Fruit fly (Drosophila melanogaster) whole organism, embryonic: ENCODE data around the gene CG31875.

Experiments
- Antp ChIP-seq: fragments of 200-800 bp; sonication (Bioruptor generic); optimal IDR thresholded peaks from 3 replicates; lab custom pipeline; 2016; ENCODE audit warnings: missing biosample characterization, missing genetic modification characterization
- CG1024 ChIP-seq: fragments of 200-800 bp; sonication (Bioruptor generic); IDR thresholded peaks from 2 replicates; pipeline ENCODE4 v1.3.6; 2022; ENCODE audit warnings: missing biosample characterization, missing genetic modification characterization
- CG11560 ChIP-seq: fragments of 200-800 bp; sonication (Bioruptor generic); IDR thresholded peaks from 3 replicates; pipeline ENCODE4 v1.3.6; 2022; ENCODE audit warnings: missing biosample characterization, missing genetic modification characterization
- CG12744 ChIP-seq: fragments of 200-800 bp; sonication (Bioruptor generic); optimal IDR thresholded peaks from 2 replicates; lab custom pipeline; 2016; ENCODE audit warnings: missing biosample characterization, missing genetic modification characterization
- CG13624 ChIP-seq: fragments of 200-800 bp; sonication (Bioruptor generic); optimal IDR thresholded peaks from 2 replicates; lab custom pipeline; 2016; ENCODE audit warnings: missing biosample characterization, missing genetic modification characterization
- CG13775 ChIP-seq: fragments of 200-800 bp; sonication (Bioruptor generic); optimal IDR thresholded peaks from 3 replicates; lab custom pipeline; 2017; ENCODE audit warnings: missing biosample characterization, mild to moderate bottlenecking, missing genetic modification characterization
- CG13894 ChIP-seq: fragments of 200-800 bp; sonication (Bioruptor generic); optimal IDR thresholded peaks from 3 replicates; lab custom pipeline; 2018; ENCODE audit warnings: missing biosample characterization, mild to moderate bottlenecking, missing genetic modification characterization, moderate library complexity
- CG16813 ChIP-seq: fragments of 200-800 bp; sonication (Bioruptor generic); IDR thresholded peaks from 3 replicates; pipeline ENCODE4 v1.3.6; 2022; ENCODE audit warnings: missing biosample characterization, missing genetic modification characterization; ENCODE audit not compliant: partially characterized antibody
- CG17328 ChIP-seq: fragments of 200-800 bp; sonication (Bioruptor generic); IDR thresholded peaks from 2 replicates; pipeline ENCODE4 v1.3.6; 2022; ENCODE audit warnings: missing biosample characterization, missing genetic modification characterization
- CG17361 ChIP-seq: fragments of 200-800 bp; sonication (Bioruptor generic); IDR thresholded peaks from 3 replicates; pipeline ENCODE4 v1.3.6; 2022; ENCODE audit warnings: missing biosample characterization, missing genetic modification characterization
- CG2202 ChIP-seq: fragments of 200-800 bp; sonication (Bioruptor generic); optimal IDR thresholded peaks from 2 replicates; lab custom pipeline; 2018; ENCODE audit warnings: missing biosample characterization, mild to moderate bottlenecking, missing genetic modification characterization
- CG31224 ChIP-seq: fragments of 200-800 bp; sonication (Bioruptor generic); IDR thresholded peaks from 2 replicates; pipeline ENCODE4 v1.3.6; 2022; ENCODE audit warnings: missing biosample characterization, missing genetic modification characterization
- CG31365 ChIP-seq: fragments of 200-800 bp; sonication (Bioruptor generic); optimal IDR thresholded peaks from 2 replicates; lab custom pipeline; 2018; ENCODE audit warnings: missing biosample characterization, mild to moderate bottlenecking, missing genetic modification characterization
- CG3838 ChIP-seq: fragments of 200-800 bp; sonication (Bioruptor generic); optimal IDR thresholded peaks from 3 replicates; lab custom pipeline; 2016; ENCODE audit warnings: missing biosample characterization, missing genetic modification characterization
- CG4730 ChIP-seq: fragments of 200-800 bp; sonication (Bioruptor generic); IDR thresholded peaks from 2 replicates; pipeline ENCODE4 v1.3.6; 2022; ENCODE audit warnings: missing biosample characterization, missing genetic modification characterization
- CG6272 ChIP-seq: fragments of 200-800 bp; sonication (Bioruptor generic); IDR thresholded peaks from 2 replicates; pipeline ENCODE4 v1.3.6; 2022; ENCODE audit warnings: missing biosample characterization, missing genetic modification characterization
- CG6683 ChIP-seq: fragments of 200-800 bp; sonication (Bioruptor generic); optimal IDR thresholded peaks from 2 replicates; lab custom pipeline; 2017; ENCODE audit warnings: missing biosample characterization, mild to moderate bottlenecking, missing genetic modification characterization, missing genetic modification reagents
- CG8478 ChIP-seq: fragments of >200 bp; optimal IDR thresholded peaks from 2 replicates; lab custom pipeline; 2018
- CG9727 ChIP-seq: fragments of 200-800 bp; sonication (Bioruptor generic); optimal IDR thresholded peaks from 3 replicates; lab custom pipeline; 2017; ENCODE audit warnings: missing biosample characterization, mild to moderate bottlenecking, missing genetic modification characterization
- Drgx ChIP-seq: fragments of 200-800 bp; sonication (Bioruptor generic); IDR thresholded peaks from 2 replicates; pipeline ENCODE4 v1.3.6; 2022; ENCODE audit warnings: missing biosample characterization, missing genetic modification characterization
- Fer3 ChIP-seq: fragments of 200-800 bp; sonication (Bioruptor generic); optimal IDR thresholded peaks from 2 replicates; lab custom pipeline; 2018; ENCODE audit warnings: missing biosample characterization, mild to moderate bottlenecking, missing genetic modification characterization, moderate library complexity
- H2.0 ChIP-seq: fragments of 200-800 bp; sonication (Bioruptor generic); IDR thresholded peaks from 2 replicates; pipeline ENCODE4 v1.3.6; 2022; ENCODE audit warnings: missing biosample characterization, missing genetic modification characterization
- Hr39 ChIP-seq: fragments of >200 bp; optimal IDR thresholded peaks from 2 replicates; lab custom pipeline; 2017
- Kr ChIP-seq: fragments of 200-800 bp; sonication (Bioruptor generic); optimal IDR thresholded peaks from 2 replicates; lab custom pipeline; 2017; ENCODE audit warnings: missing biosample characterization, mild to moderate bottlenecking, missing genetic modification characterization
- Lhr ChIP-seq: fragments of 200-800 bp; sonication (Bioruptor generic); optimal IDR thresholded peaks from 3 replicates; lab custom pipeline; 2017; ENCODE audit warnings: mild to moderate bottlenecking, missing biosample characterization, missing genetic modification reagents, missing genetic modification characterization
- Med ChIP-seq: fragments of 200-800 bp; sonication (Bioruptor generic); peaks from one replicate; lab custom pipeline; 2016; ENCODE audit warnings: missing biosample characterization, missing genetic modification characterization, mild to moderate bottlenecking, inconsistent platforms, moderate library complexity
- Myb ChIP-seq: fragments of 200-800 bp; sonication (Bioruptor generic); optimal IDR thresholded peaks from 2 replicates; lab custom pipeline; 2016; ENCODE audit warnings: missing biosample characterization, missing genetic modification characterization
- Rfx ChIP-seq: fragments of 200-800 bp; sonication (Bioruptor generic); IDR thresholded peaks from 2 replicates; pipeline ENCODE4 v1.3.6; 2022; ENCODE audit warnings: missing biosample characterization, missing genetic modification characterization
- TFAM ChIP-seq: fragments of 200-800 bp; sonication (Bioruptor generic); optimal IDR thresholded peaks from 2 replicates; lab custom pipeline; 2017; ENCODE audit warnings: missing biosample characterization, missing genetic modification characterization, inconsistent platforms
- Xbp1 ChIP-seq: fragments of 200-800 bp; sonication (Bioruptor generic); optimal IDR thresholded peaks from 3 replicates; lab custom pipeline; 2016; ENCODE audit warnings: missing biosample characterization, mild to moderate bottlenecking, missing genetic modification characterization
- YL-1 ChIP-seq: fragments of 200-800 bp; sonication (Bioruptor generic); optimal IDR thresholded peaks from 3 replicates; lab custom pipeline; 2017; ENCODE audit warnings: missing biosample characterization, mild to moderate bottlenecking, missing genetic modification characterization
- ab ChIP-seq: fragments of 200-800 bp; sonication (Bioruptor generic); optimal IDR thresholded peaks from 2 replicates; lab custom pipeline; 2016; ENCODE audit warnings: missing biosample characterization, missing genetic modification characterization
- ase ChIP-seq: fragments of 200-800 bp; sonication (Bioruptor generic); IDR thresholded peaks from 3 replicates; pipeline ENCODE4 v1.3.6; 2022; ENCODE audit warnings: missing biosample characterization, missing genetic modification characterization
- bbx ChIP-seq: fragments of 200-800 bp; sonication (Bioruptor generic); IDR thresholded peaks from 2 replicates; pipeline ENCODE4 v1.3.6; 2022; ENCODE audit warnings: missing biosample characterization, missing genetic modification characterization; ENCODE audit not compliant: partially characterized antibody
- bcd ChIP-seq: fragments of 200-800 bp; sonication (Bioruptor generic); optimal IDR thresholded peaks from 2 replicates; lab custom pipeline; 2017; ENCODE audit warnings: missing biosample characterization, mild to moderate bottlenecking, missing genetic modification characterization
- bigmax ChIP-seq: fragments of 200-800 bp; sonication (Bioruptor generic); optimal IDR thresholded peaks from 2 replicates; lab custom pipeline; 2018; ENCODE audit warnings: missing biosample characterization, mild to moderate bottlenecking, missing genetic modification characterization
- caup ChIP-seq: fragments of 200-800 bp; sonication (Bioruptor generic); optimal IDR thresholded peaks from 3 replicates; lab custom pipeline; 2017; ENCODE audit warnings: missing biosample characterization, mild to moderate bottlenecking, missing genetic modification characterization, moderate library complexity; ENCODE audit not compliant: severe bottlenecking
- da ChIP-seq: fragments of 200-800 bp; sonication (Bioruptor generic); optimal IDR thresholded peaks from 2 replicates; lab custom pipeline; 2016; ENCODE audit warnings: missing biosample characterization, missing genetic modification characterization
- dm ChIP-seq: fragments of 200-800 bp; sonication (Bioruptor generic); optimal IDR thresholded peaks from 3 replicates; lab custom pipeline; 2016; ENCODE audit warnings: missing biosample characterization, missing genetic modification characterization
- dmrt11E ChIP-seq: fragments of 200-800 bp; sonication (Bioruptor generic); optimal IDR thresholded peaks from 3 replicates; lab custom pipeline; 2018; ENCODE audit warnings: missing biosample characterization, mild to moderate bottlenecking, missing genetic modification characterization, moderate library complexity
- dpn ChIP-seq, 2 experiments: fragments of 200-800 bp; sonication (Bioruptor generic); optimal IDR thresholded peaks; 3 replicates each; lab custom pipeline; 2016; ENCODE audit warnings: missing biosample characterization in 2 of 2, missing genetic modification characterization in 2 of 2
- fd64A ChIP-seq: fragments of 200-800 bp; sonication (Bioruptor generic); optimal IDR thresholded peaks from 3 replicates; lab custom pipeline; 2018; ENCODE audit warnings: missing biosample characterization, mild to moderate bottlenecking, missing genetic modification characterization
- gem ChIP-seq: fragments of 200-800 bp; sonication (Bioruptor generic); optimal IDR thresholded peaks from 2 replicates; lab custom pipeline; 2019; ENCODE audit warnings: missing biosample characterization, mild to moderate bottlenecking, missing genetic modification characterization, moderate library complexity
- gsb-n ChIP-seq: fragments of 200-800 bp; sonication (Bioruptor generic); optimal IDR thresholded peaks from 3 replicates; lab custom pipeline; 2018; ENCODE audit warnings: missing biosample characterization, mild to moderate bottlenecking, missing genetic modification characterization
- jigr1 ChIP-seq: fragments of 200-800 bp; sonication (Bioruptor generic); IDR thresholded peaks from 3 replicates; pipeline ENCODE4 v1.3.6; 2022; ENCODE audit warnings: missing biosample characterization, missing genetic modification characterization
- knrl ChIP-seq: fragments of 200-800 bp; sonication (Bioruptor generic); IDR thresholded peaks from 3 replicates; pipeline ENCODE4 v1.3.6; 2022; ENCODE audit warnings: missing biosample characterization, missing genetic modification characterization; ENCODE audit not compliant: partially characterized antibody
- peb ChIP-seq: fragments of 200-800 bp; sonication (Bioruptor generic); IDR thresholded peaks from 2 replicates; pipeline ENCODE4 v1.3.6; 2022; ENCODE audit warnings: missing biosample characterization, missing genetic modification characterization
- schlank ChIP-seq: fragments of 200-800 bp; sonication (Bioruptor generic); optimal IDR thresholded peaks from 2 replicates; lab custom pipeline; 2018; ENCODE audit warnings: missing biosample characterization, mild to moderate bottlenecking, missing genetic modification characterization
- stc ChIP-seq: fragments of 200-800 bp; sonication (Bioruptor generic); IDR thresholded peaks from 2 replicates; pipeline ENCODE4 v1.3.6; 2022; ENCODE audit warnings: missing biosample characterization, missing genetic modification characterization
- tup ChIP-seq: fragments of 200-800 bp; sonication (Bioruptor generic); optimal IDR thresholded peaks from 2 replicates; lab custom pipeline; 2016; ENCODE audit warnings: missing biosample characterization, mild to moderate bottlenecking, missing genetic modification characterization, moderate library complexity
- tx ChIP-seq: fragments of 200-800 bp; sonication (Bioruptor generic); optimal IDR thresholded peaks from 2 replicates; lab custom pipeline; 2016; ENCODE audit warnings: missing biosample characterization, missing genetic modification characterization
- vnd ChIP-seq: fragments of 200-800 bp; sonication (Bioruptor generic); IDR thresholded peaks from 3 replicates; pipeline ENCODE4 v1.3.6; 2022; ENCODE audit warnings: missing biosample characterization, missing genetic modification characterization; ENCODE audit not compliant: partially characterized antibody

Gene CG31875

dm6 chr2L:9989846-9990506 lies 12.6 kb downstream of the CG31875 start (continued):
- no peak for TF ChIP-seq Drgx
- no peak for TF ChIP-seq ase (GFP tag; lab: Robert Waterston, UW)
- no peak for TF ChIP-seq Lhr (GFP tag; lab: Kevin White, UChicago)
- no peak for TF ChIP-seq bbx (GFP tag; lab: Robert Waterston, UW)
- TF ChIP-seq CG6272 (GFP tag; lab: Robert Waterston, UW) = no peak
- no peak for TF ChIP-seq schlank
- TF ChIP-seq ab (GFP tag; lab: Kevin White, UChicago) = no peak
- no peak for TF ChIP-seq Kr
- peak; percentile 17 for TF ChIP-seq CG13775
- no peak for TF ChIP-seq vnd (GFP tag; lab: Robert Waterston, UW)
- TF ChIP-seq caup = no peak
- TF ChIP-seq CG1024 (GFP tag; lab: Robert Waterston, UW) = no peak
- no peak for TF ChIP-seq CG4730
- no peak for TF ChIP-seq CG31365 (tag; lab: Kevin White, UChicago)
- peak; percentile 48 for TF ChIP-seq gem (tag; lab: Kevin White, UChicago)
- TF ChIP-seq CG13624 (GFP tag; lab: Kevin White, UChicago) = no peak
- no peak for TF ChIP-seq jigr1 (GFP tag; lab: Robert Waterston, UW)
- TF ChIP-seq CG2202 (tag; lab: Kevin White, UChicago) = no peak
- no peak for TF ChIP-seq da (GFP tag; lab: Kevin White, UChicago)
- no peak for TF ChIP-seq H2.0 (GFP tag; lab: Robert Waterston, UW)
- no peak for TF ChIP-seq CG16813 (GFP tag; lab: Robert Waterston, UW)
- TF ChIP-seq CG8478 (lab: Kevin White, UChicago) = no peak
- no peak for TF ChIP-seq Rfx (GFP tag; lab: Robert Waterston, UW)
- no peak for TF ChIP-seq Med (GFP tag; lab: Kevin White, UChicago)
- no peak for TF ChIP-seq knrl (GFP tag; lab: Robert Waterston, UW)
- no peak for TF ChIP-seq bcd
- TF ChIP-seq CG6683 (GFP tag; lab: Kevin White, UChicago) = no peak
- no peak for TF ChIP-seq tup
- no peak for TF ChIP-seq CG13894
- no peak for TF ChIP-seq peb
- TF ChIP-seq CG31224 (GFP tag; lab: Robert Waterston, UW) = no peak
- no peak for TF ChIP-seq stc
- peak; percentile 76 for TF ChIP-seq CG9727 (GFP tag; lab: Kevin White, UChicago)
- no peak for TF ChIP-seq dm (GFP tag; lab: Kevin White, UChicago)
- TF ChIP-seq CG12744 (GFP tag; lab: Kevin White, UChicago) = no peak
- TF ChIP-seq Hr39 = no peak
- no peak for TF ChIP-seq dpn (GFP tag; optimal IDR thresholded peaks at IDR 0.05; lab: Kevin White, UChicago)
- TF ChIP-seq dmrt11E (tag; lab: Kevin White, UChicago) = peak; percentile 80
- no peak for TF ChIP-seq bigmax
- no peak for TF ChIP-seq Fer3 (tag; lab: Kevin White, UChicago)
- TF ChIP-seq Myb (GFP tag; lab: Kevin White, UChicago) = no peak
- TF ChIP-seq Antp (GFP tag; lab: Kevin White, UChicago) = no peak
- peak; percentile 45 for TF ChIP-seq gsb-n
- no peak for TF ChIP-seq YL-1 (GFP tag; lab: Kevin White, UChicago)
- TF ChIP-seq CG17328 (GFP tag; lab: Robert Waterston, UW) = peak; percentile 49
- TF ChIP-seq CG3838 (GFP tag; lab: Kevin White, UChicago) = no peak
- TF ChIP-seq CG11560 (tag; lab: Robert Waterston, UW) = no peak
- TF ChIP-seq Xbp1 (GFP tag; lab: Kevin White, UChicago) = no peak
- TF ChIP-seq fd64A (GFP tag; lab: Kevin White, UChicago) = no peak
- TF ChIP-seq TFAM = no peak
- 0 out of 3 replicates have a peak, but pooled peaks have one; percentile 25 for TF ChIP-seq CG17361
- TF ChIP-seq tx (GFP tag; lab: Kevin White, UChicago) = no peak
